Worm (Caenorhabditis elegans) whole organism, late embryonic: ENCODE results near the gene Y66C5A.2.

Experiments
- ahr-1 ChIP-seq: sonication (generic microtip); optimal IDR thresholded peaks from 2 replicates; lab custom pipeline; 2016; ENCODE audit warnings: missing genetic modification characterization, missing compliant biosample characterization
- ceh-6 ChIP-seq: fragments of 200-800 bp; sonication (Bioruptor generic); optimal IDR thresholded peaks from 2 replicates; lab custom pipeline; 2018; ENCODE audit warnings: mild to moderate bottlenecking, missing genetic modification characterization, missing compliant biosample characterization
- ceh-9 ChIP-seq: sonication (generic microtip); optimal IDR thresholded peaks from 2 replicates; lab custom pipeline; 2016; ENCODE audit warnings: mild to moderate bottlenecking, missing genetic modification characterization, inconsistent platforms, missing compliant biosample characterization
- elt-2 ChIP-seq: sonication (generic microtip); optimal IDR thresholded peaks from 2 replicates; lab custom pipeline; 2016; ENCODE audit warnings: missing genetic modification reagents, missing genetic modification characterization, missing compliant biosample characterization
- ets-4 ChIP-seq: sonication (generic microtip); optimal IDR thresholded peaks from 2 replicates; lab custom pipeline; 2016; ENCODE audit warnings: missing genetic modification characterization, missing compliant biosample characterization
- hlh-6 ChIP-seq: sonication (generic microtip); optimal IDR thresholded peaks from 2 replicates; lab custom pipeline; 2016; ENCODE audit warnings: missing genotype, missing genetic modification characterization, missing compliant biosample characterization
- hlh-8 ChIP-seq: sonication (generic microtip); optimal IDR thresholded peaks from 2 replicates; lab custom pipeline; 2016; ENCODE audit warnings: missing genotype, missing genetic modification characterization, missing compliant biosample characterization
- odd-2 ChIP-seq: sonication (generic microtip); optimal IDR thresholded peaks from 2 replicates; lab custom pipeline; 2017; ENCODE audit warnings: antibody characterized with exemption, mild to moderate bottlenecking, missing genetic modification characterization, missing compliant biosample characterization
- pha-4 ChIP-seq: fragments of 150-350 bp; optimal IDR thresholded peaks from 2 replicates; lab custom pipeline; 2018; ENCODE audit warnings: missing biosample characterization, missing genetic modification reagents, missing genetic modification characterization
- pqm-1 ChIP-seq: sonication (generic microtip); optimal IDR thresholded peaks from 2 replicates; lab custom pipeline; 2016; ENCODE audit warnings: missing genetic modification characterization, missing compliant biosample characterization
- sdc-2 ChIP-seq: sonication (generic microtip); optimal IDR thresholded peaks from 2 replicates; lab custom pipeline; 2016; ENCODE audit warnings: missing genotype, missing genetic modification characterization, missing compliant biosample characterization
- sox-4 ChIP-seq: sonication (generic microtip); optimal IDR thresholded peaks from 2 replicates; lab custom pipeline; 2017; ENCODE audit warnings: mild to moderate bottlenecking, missing genetic modification characterization, inconsistent platforms, missing compliant biosample characterization
- tbx-2 ChIP-seq: sonication (generic microtip); optimal IDR thresholded peaks from 2 replicates; lab custom pipeline; 2016; ENCODE audit warnings: missing genetic modification characterization, missing compliant biosample characterization

DNA sequence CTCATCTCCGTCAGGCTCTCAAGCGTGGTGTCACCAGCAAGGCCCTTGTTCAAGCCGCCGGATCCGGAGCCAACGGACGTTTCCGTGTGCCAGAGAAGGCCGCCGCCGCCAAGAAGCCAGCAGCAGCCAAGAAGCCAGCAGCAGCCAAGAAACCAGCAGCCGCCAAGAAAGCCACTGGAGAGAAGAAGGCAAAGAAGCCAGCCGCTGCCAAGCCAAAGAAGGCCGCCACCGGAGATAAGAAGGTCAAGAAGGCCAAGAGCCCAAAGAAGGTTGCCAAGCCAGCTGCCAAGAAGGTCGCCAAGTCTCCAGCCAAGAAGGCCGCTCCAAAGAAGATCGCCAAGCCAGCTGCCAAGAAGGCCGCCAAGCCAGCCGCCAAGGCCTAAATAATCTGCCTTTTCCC lies 30.0 kb downstream of the Y66C5A.2 start:
- TF ChIP-seq pqm-1 (tag; lab: Kevin White, UChicago): no peak
- no peak for TF ChIP-seq tbx-2 (tag; lab: Kevin White, UChicago)
- no peak for TF ChIP-seq ets-4 (tag; lab: Kevin White, UChicago)
- TF ChIP-seq elt-2 (tag; lab: Kevin White, UChicago): no peak
- TF ChIP-seq ahr-1 (tag; lab: Kevin White, UChicago): no peak
- TF ChIP-seq ceh-6 (GFP tag; lab: Kevin White, UChicago): no peak
- no peak for TF ChIP-seq ceh-9 (tag; lab: Kevin White, UChicago)
- TF ChIP-seq odd-2 (tag; lab: Kevin White, UChicago): no peak
- TF ChIP-seq sox-4 (tag; lab: Kevin White, UChicago): no peak
- TF ChIP-seq pha-4: no peak
- no peak for TF ChIP-seq hlh-8
- no peak for TF ChIP-seq sdc-2 (tag; lab: Kevin White, UChicago)
- TF ChIP-seq hlh-6 (tag; lab: Kevin White, UChicago): no peak
